Worm (Caenorhabditis elegans) whole organism, midembryonic: ENCODE measurements around the gene srd-28.

Experiments
- cog-1 ChIP-seq: sonication (generic microtip); optimal IDR thresholded peaks from 2 replicates; lab custom pipeline; 2016; ENCODE audit warnings: missing genetic modification characterization, missing compliant biosample characterization
- flt-1 ChIP-seq: fragments of 200-800 bp; sonication (Bioruptor generic); IDR thresholded peaks from 2 replicates; pipeline ENCODE4 v1.3.6; 2022; ENCODE audit warnings: missing genetic modification characterization, missing compliant biosample characterization
- klf-2 ChIP-seq: fragments of 200-800 bp; sonication (Bioruptor generic); conservative IDR thresholded peaks from 2 replicates; pipeline ENCODE4 v1.3.6; 2022; ENCODE audit warnings: missing genetic modification reagents, missing genetic modification characterization, missing compliant biosample characterization
- med-1 ChIP-seq: sonication (generic microtip); optimal IDR thresholded peaks from 2 replicates; lab custom pipeline; 2017; ENCODE audit warnings: missing genetic modification characterization, mild to moderate bottlenecking, missing compliant biosample characterization, antibody characterized with exemption, missing genetic modification reagents; ENCODE audit not compliant: insufficient read depth
- ref-1 ChIP-seq: fragments of 200-800 bp; sonication (Bioruptor generic); conservative IDR thresholded peaks from 2 replicates; pipeline ENCODE4 v1.3.6; 2022; ENCODE audit warnings: missing genetic modification reagents, missing genetic modification characterization, missing compliant biosample characterization
- tab-1 ChIP-seq: fragments of 200-800 bp; sonication (Bioruptor generic); IDR thresholded peaks from 2 replicates; pipeline ENCODE4 v1.3.6; 2022; ENCODE audit warnings: missing genetic modification characterization, missing compliant biosample characterization
- ztf-23 ChIP-seq: fragments of 200-800 bp; sonication (Bioruptor generic); IDR thresholded peaks from 2 replicates; pipeline ENCODE4 v1.3.6; 2022; ENCODE audit warnings: missing genetic modification reagents, missing genetic modification characterization, missing compliant biosample characterization
- ztf-29 ChIP-seq: fragments of 200-800 bp; sonication (Bioruptor generic); IDR thresholded peaks from 2 replicates; pipeline ENCODE4 v1.3.6; 2022; ENCODE audit warnings: missing genetic modification reagents, missing genetic modification characterization, missing compliant biosample characterization

DNA sequence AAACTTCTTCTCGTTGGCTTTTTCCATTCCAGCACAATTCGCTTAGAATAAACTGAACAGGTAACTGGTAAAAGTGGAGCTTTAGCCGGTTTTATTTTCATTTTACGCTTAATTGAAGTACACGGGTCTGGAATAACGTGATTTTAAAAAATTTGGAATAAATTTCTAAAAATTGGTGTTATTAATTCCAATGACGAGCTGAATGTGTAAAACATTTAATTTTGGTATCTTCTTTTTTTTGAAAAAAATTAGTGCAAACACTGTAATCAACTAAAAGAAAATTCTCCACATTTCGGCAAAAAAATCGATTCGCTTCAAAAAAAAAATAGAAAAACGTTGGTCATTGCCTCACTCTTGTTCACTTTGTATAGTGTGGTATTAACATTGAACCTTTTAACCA, 21.9 kb downstream of the srd-28 start, which contains the start of gene T10H4.4:
- TF ChIP-seq tab-1 (GFP tag; lab: Robert Waterston, UW) (no peak), cog-1 (no peak), flt-1 (GFP tag; lab: Robert Waterston, UW) (no peak), med-1 (GFP tag; lab: Kevin White, UChicago) (no peak), ztf-29 (GFP tag; lab: Robert Waterston, UW) (no peak), ref-1 (no peak), ztf-23 (no peak), klf-2 (GFP tag; lab: Robert Waterston, UW) (no peak)
